Fruit fly (Drosophila melanogaster) whole organism, pupa: ENCODE data around the gene CG33702.
A peak's percentile ranks its signal among the peaks of the same experiment; 100 is the strongest.

ENCODE experiments used
- CG10348 ChIP-seq: fragments of 200-800 bp; sonication (Bioruptor generic); IDR thresholded peaks from 2 replicates; pipeline ENCODE4 v1.3.6; 2022; ENCODE audit warnings: missing biosample characterization, missing genetic modification characterization
- CG12605 ChIP-seq: fragments of 200-800 bp; sonication (Bioruptor generic); IDR thresholded peaks from 2 replicates; pipeline ENCODE4 v1.3.6; 2022; ENCODE audit warnings: missing biosample characterization, missing genetic modification characterization
- CG13204 ChIP-seq: fragments of 200-800 bp; sonication (Bioruptor generic); optimal IDR thresholded peaks from 2 replicates; lab custom pipeline; 2018; ENCODE audit warnings: missing biosample characterization, mild to moderate bottlenecking, missing genetic modification characterization, moderate library complexity
- CG14655 ChIP-seq: fragments of 200-800 bp; sonication (Bioruptor generic); optimal IDR thresholded peaks from 3 replicates; lab custom pipeline; 2017; ENCODE audit warnings: mild to moderate bottlenecking, missing biosample characterization, missing genetic modification reagents, missing genetic modification characterization
- CG15710 ChIP-seq: fragments of 200-800 bp; sonication (Bioruptor generic); optimal IDR thresholded peaks from 2 replicates; lab custom pipeline; 2018; ENCODE audit warnings: missing biosample characterization, mild to moderate bottlenecking, missing genetic modification characterization, moderate library complexity
- CG17806 ChIP-seq: fragments of 200-800 bp; sonication (Bioruptor generic); optimal IDR thresholded peaks from 2 replicates; lab custom pipeline; 2018; ENCODE audit warnings: missing biosample characterization, mild to moderate bottlenecking, missing genetic modification characterization, moderate library complexity
- CG32121 ChIP-seq: fragments of 200-800 bp; sonication (Bioruptor generic); IDR thresholded peaks from 2 replicates; pipeline ENCODE4 v1.3.6; 2022; ENCODE audit warnings: missing biosample characterization, missing genetic modification characterization
- CG34367 ChIP-seq: fragments of 200-800 bp; sonication (Bioruptor generic); optimal IDR thresholded peaks from 2 replicates; lab custom pipeline; 2018; ENCODE audit warnings: missing biosample characterization, mild to moderate bottlenecking, missing genetic modification characterization
- CG4496 ChIP-seq: fragments of 200-800 bp; sonication (Bioruptor generic); IDR thresholded peaks from 3 replicates; pipeline ENCODE4 v1.3.6; 2022; ENCODE audit warnings: missing biosample characterization, missing genetic modification characterization
- CG8159 ChIP-seq: fragments of 200-800 bp; sonication (Bioruptor generic); optimal IDR thresholded peaks from 3 replicates; lab custom pipeline; 2018; ENCODE audit warnings: missing biosample characterization, mild to moderate bottlenecking, missing genetic modification characterization, moderate library complexity
- CG8301 ChIP-seq: fragments of 200-800 bp; sonication (Bioruptor generic); optimal IDR thresholded peaks from 2 replicates; lab custom pipeline; 2018; ENCODE audit warnings: missing biosample characterization, mild to moderate bottlenecking, missing genetic modification characterization
- CG9948 ChIP-seq: fragments of 200-800 bp; sonication (Bioruptor generic); optimal IDR thresholded peaks from 2 replicates; lab custom pipeline; 2018; ENCODE audit warnings: missing biosample characterization, mild to moderate bottlenecking, missing genetic modification characterization, moderate library complexity
- D1 ChIP-seq: fragments of 200-800 bp; sonication (Bioruptor generic); optimal IDR thresholded peaks from 2 replicates; lab custom pipeline; 2018; ENCODE audit warnings: missing biosample characterization, mild to moderate bottlenecking, missing genetic modification characterization, moderate library complexity
- EcR ChIP-seq: fragments of 200-800 bp; sonication (Bioruptor generic); optimal IDR thresholded peaks from 3 replicates; lab custom pipeline; 2019; ENCODE audit warnings: missing biosample characterization, missing genetic modification characterization, mild to moderate bottlenecking, moderate library complexity, missing genetic modification reagents
- Ets98B ChIP-seq: fragments of 200-800 bp; sonication (Bioruptor generic); IDR thresholded peaks from 2 replicates; pipeline ENCODE4 v1.3.6; 2022; ENCODE audit warnings: missing biosample characterization, missing genetic modification characterization
- Pif1A ChIP-seq: fragments of 200-800 bp; sonication (Bioruptor generic); optimal IDR thresholded peaks from 3 replicates; lab custom pipeline; 2016; ENCODE audit warnings: missing biosample characterization, missing genetic modification characterization
- Pif1B ChIP-seq: fragments of 200-800 bp; sonication (Bioruptor generic); optimal IDR thresholded peaks from 3 replicates; lab custom pipeline; 2016; ENCODE audit warnings: missing biosample characterization, missing genetic modification characterization
- Snoo ChIP-seq: fragments of 200-800 bp; sonication (Bioruptor generic); optimal IDR thresholded peaks from 3 replicates; lab custom pipeline; 2017; ENCODE audit warnings: missing biosample characterization, mild to moderate bottlenecking, missing genetic modification characterization, inconsistent platforms
- fd96Ca ChIP-seq: fragments of 200-800 bp; sonication (Bioruptor generic); IDR thresholded peaks from 3 replicates; pipeline ENCODE4 v1.3.6; 2022; ENCODE audit warnings: missing biosample characterization, missing genetic modification characterization
- gl ChIP-seq: fragments of 200-800 bp; sonication (Bioruptor generic); optimal IDR thresholded peaks from 2 replicates; lab custom pipeline; 2018; ENCODE audit warnings: missing biosample characterization, mild to moderate bottlenecking, missing genetic modification characterization
- rn ChIP-seq: fragments of 200-800 bp; sonication (Bioruptor generic); IDR thresholded peaks from 2 replicates; pipeline ENCODE4 v1.3.6; 2022; ENCODE audit warnings: missing biosample characterization, missing genetic modification characterization

Gene CG33702

dm6 chr3L:9513309-9513708 lies at the start of gene CG33702:
Gene CG33702, minus strand, starts transcription at chr3L:9513409.
- TF ChIP-seq CG17806 (tag; lab: Kevin White, UChicago) (no peak), CG12605 (GFP tag; lab: Robert Waterston, UW) (no peak), CG15710 (tag; lab: Kevin White, UChicago) (no peak), CG4496 (no peak), rn (GFP tag; lab: Robert Waterston, UW) (no peak), D1 (tag; lab: Kevin White, UChicago) (no peak), CG34367 (tag; lab: Kevin White, UChicago) (no peak), Pif1B (GFP tag; lab: Kevin White, UChicago) (no peak), CG9948 (tag; lab: Kevin White, UChicago) (no peak), CG8301 (no peak), CG10348 (no peak), Ets98B (GFP tag; lab: Robert Waterston, UW) (no peak), Pif1A (GFP tag; lab: Kevin White, UChicago) (no peak), CG32121 (GFP tag; lab: Robert Waterston, UW) (no peak), gl (tag; lab: Kevin White, UChicago) (no peak), CG14655 (GFP tag; lab: Kevin White, UChicago) (no peak)

- TF ChIP-seq CG32121 (GFP tag; lab: Robert Waterston, UW) (peak; percentile 55; the same call in 1 of the 2 replicates), fd96Ca (GFP tag; lab: Robert Waterston, UW) (0 out of 3 replicates have a peak, but pooled peaks have one; percentile 5), CG4496 (0 out of 3 replicates have a peak, but pooled peaks have one; percentile 32), CG10348 (no peak)
- TF ChIP-seq, all 21 proteins: peak for 3
These were observed 45.8 kb upstream of the CG33702 start for dm6 chr3L:9559040-9559439.

dm6 chr3L:9556666-9557065 lies 43.5 kb upstream of the CG33702 start:
- TF ChIP-seq EcR: no peak

DNA sequence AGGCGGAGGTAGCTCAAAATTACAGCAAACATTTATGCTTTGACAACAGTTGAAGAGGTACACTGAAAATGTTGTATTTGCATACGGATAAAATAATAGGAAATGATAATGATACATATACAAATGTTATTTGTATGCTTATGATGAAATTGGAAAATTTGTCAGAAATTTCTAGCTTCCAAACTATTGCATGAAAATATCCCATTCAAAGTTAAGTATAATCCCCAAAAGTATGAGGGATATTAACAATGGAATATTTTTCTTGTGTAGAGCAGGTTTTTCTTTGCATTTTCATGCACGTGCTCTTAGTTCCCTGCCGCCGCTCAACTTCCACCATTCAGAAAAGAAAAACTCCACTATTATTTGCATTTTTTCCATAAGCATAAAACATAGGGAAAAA lies 41.8 kb upstream of the CG33702 start:
- TF ChIP-seq fd96Ca (GFP tag; lab: Robert Waterston, UW) (no peak), CG12605 (GFP tag; lab: Robert Waterston, UW) (no peak), EcR (no peak), CG8301 (no peak), CG10348 (no peak)

DNA sequence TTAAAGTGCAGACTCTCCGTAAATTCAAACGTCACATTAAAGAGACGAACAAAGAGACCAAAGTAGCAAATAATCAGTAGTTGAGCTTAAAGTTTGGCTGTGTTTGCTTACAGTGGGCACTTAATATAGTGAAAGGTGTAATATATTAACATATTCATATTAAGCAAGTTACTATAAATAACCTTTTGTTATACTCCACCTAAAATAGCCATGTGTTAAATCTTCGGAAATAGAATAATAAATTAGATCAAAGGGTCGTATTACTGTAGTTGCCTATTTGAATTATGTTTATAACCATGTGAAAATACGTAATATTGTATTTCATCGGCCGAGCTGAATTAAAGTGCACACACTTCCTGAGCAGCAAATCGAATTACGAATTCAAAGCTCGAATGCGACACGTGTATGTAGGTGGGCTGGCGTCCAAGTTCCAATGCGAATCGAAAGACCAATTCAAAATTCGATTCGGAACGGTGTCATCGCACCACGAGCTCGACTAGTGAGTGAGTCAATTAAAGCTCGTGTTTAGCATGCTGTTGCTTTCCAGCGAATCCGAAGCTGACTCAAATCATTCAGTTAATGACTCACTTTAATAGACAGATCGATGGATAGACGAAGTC lies 39.1 kb upstream of the CG33702 start:
- TF ChIP-seq CG17806 (tag; lab: Kevin White, UChicago) (no peak), CG15710 (tag; lab: Kevin White, UChicago) (no peak), D1 (tag; lab: Kevin White, UChicago) (no peak), CG14655 (GFP tag; lab: Kevin White, UChicago) (no peak), gl (tag; lab: Kevin White, UChicago) (no peak), CG13204 (GFP tag; lab: Kevin White, UChicago) (no peak), CG4496 (peak; percentile 14; the same call in 1 of the 3 replicates), CG34367 (tag; lab: Kevin White, UChicago) (no peak)

dm6 chr3L:9550873-9551580 lies 37.8 kb upstream of the CG33702 start:
- no peak for TF ChIP-seq CG8301
- peak; percentile 49 for TF ChIP-seq CG17806 (tag; lab: Kevin White, UChicago)
- peak; percentile 49 for TF ChIP-seq CG15710 (tag; lab: Kevin White, UChicago)
- peak; percentile 57 for TF ChIP-seq gl (tag; lab: Kevin White, UChicago)
- peak; percentile 57; the same call in 2 of the 3 replicates for TF ChIP-seq CG4496
- TF ChIP-seq CG14655 (GFP tag; lab: Kevin White, UChicago): no peak
- TF ChIP-seq fd96Ca (GFP tag; lab: Robert Waterston, UW): no peak
- TF ChIP-seq Pif1A (GFP tag; lab: Kevin White, UChicago): peak; percentile 72
- TF ChIP-seq CG12605 (GFP tag; lab: Robert Waterston, UW): peak; percentile 43; the same call in 1 of the 2 replicates
- no peak for TF ChIP-seq D1 (tag; lab: Kevin White, UChicago)
- peak; percentile 52 for TF ChIP-seq Snoo (tag; lab: Kevin White, UChicago)
- TF ChIP-seq CG10348: no peak
- peak; percentile 36 for TF ChIP-seq CG9948 (tag; lab: Kevin White, UChicago)
- TF ChIP-seq EcR: peak; percentile 93
- no peak; the same call in 1 of the 2 replicates for TF ChIP-seq Ets98B (GFP tag; lab: Robert Waterston, UW)
- no peak for TF ChIP-seq rn (GFP tag; lab: Robert Waterston, UW)
- peak; percentile 71 for TF ChIP-seq CG13204 (GFP tag; lab: Kevin White, UChicago)
- no peak for TF ChIP-seq CG32121 (GFP tag; lab: Robert Waterston, UW)
- TF ChIP-seq CG8159 (tag; lab: Kevin White, UChicago): peak; percentile 60
- peak; percentile 77 for TF ChIP-seq Pif1B (GFP tag; lab: Kevin White, UChicago)
- TF ChIP-seq CG34367 (tag; lab: Kevin White, UChicago): peak; percentile 47
- TF ChIP-seq, all 21 proteins: peak for 13
